Comparison of ENCODE assay signal across 2 fruit fly cellular contexts in genomic region chr2L:4116656-4117055, dm6.
TF ChIP-seq lines count a peak whose summit lies in the region.

No protein-coding gene starts in this region.

- no peak for TF ChIP-seq CTCF in whole organism, embryonic (GFP tag; optimal IDR thresholded peaks at IDR 0.05; lab: Kevin White, UChicago)

TF ChIP-seq in whole organism, embryonic, 481 proteins besides CTCF, POLR2A, EP300 and RAD21:
- no peak for TF ChIP-seq lov (optimal IDR thresholded peaks at IDR 0.05; lab: Kevin White, UChicago)
- TF ChIP-seq lov (GFP tag; IDR thresholded peaks at IDR 0.05; lab: Robert Waterston, UW) = 0 out of 3 replicates have a peak, but pooled peaks have one; percentile 8
- 0 out of 2 replicates have a peak, but pooled peaks have one; percentile 17 for TF ChIP-seq ara (GFP tag; IDR thresholded peaks at IDR 0.05; lab: Robert Waterston, UW)
- no peak for TF ChIP-seq slbo (GFP tag; IDR thresholded peaks at IDR 0.05; lab: Robert Waterston, UW)
- TF ChIP-seq Ets65A (GFP tag; lab: Kevin White, UChicago) = peak; percentile 84
- TF ChIP-seq sim (GFP tag; IDR thresholded peaks at IDR 0.05; lab: Robert Waterston, UW) = no peak
- no peak for TF ChIP-seq CG4730 (GFP tag; IDR thresholded peaks at IDR 0.05; lab: Robert Waterston, UW)
- no peak for TF ChIP-seq Trl (optimal IDR thresholded peaks at IDR 0.05; lab: Kevin White, UChicago)
- TF ChIP-seq Trl (GFP tag; optimal IDR thresholded peaks at IDR 0.05; lab: Kevin White, UChicago) = no peak
TF ChIP-seq in whole organism, embryonic: peak in this region for 3.

TF ChIP-seq in whole organism, prepupa, 60 proteins besides CTCF, POLR2A, EP300 and RAD21:
- peak; percentile 59 for TF ChIP-seq svp (GFP tag; lab: Kevin White, UChicago)
- TF ChIP-seq CG6163 (GFP tag; IDR thresholded peaks at IDR 0.05; lab: Robert Waterston, UW) = no peak
